Fruit fly (Drosophila melanogaster) whole organism, prepupa: ENCODE data around the gene arm.

ENCODE experiments used
- CG10669 ChIP-seq: fragments of 200-800 bp; sonication (Bioruptor generic); optimal IDR thresholded peaks from 3 replicates; lab custom pipeline; 2018; ENCODE audit warnings: missing biosample characterization, mild to moderate bottlenecking, missing genetic modification characterization, moderate library complexity
- CG11294 ChIP-seq: fragments of 200-800 bp; sonication (Bioruptor generic); IDR thresholded peaks from 2 replicates; pipeline ENCODE4 v1.3.6; 2022; ENCODE audit warnings: missing biosample characterization, missing genetic modification characterization
- CG11762 ChIP-seq: fragments of 200-800 bp; sonication (Bioruptor generic); optimal IDR thresholded peaks from 3 replicates; lab custom pipeline; 2016; ENCODE audit warnings: missing biosample characterization, missing genetic modification characterization; ENCODE audit not compliant: insufficient read depth
- CG11902 ChIP-seq: fragments of 200-800 bp; sonication (Bioruptor generic); optimal IDR thresholded peaks from 3 replicates; lab custom pipeline; 2016; ENCODE audit warnings: missing biosample characterization, missing genetic modification characterization
- CG15336 ChIP-seq: fragments of 200-800 bp; sonication (Bioruptor generic); IDR thresholded peaks from 2 replicates; pipeline ENCODE4 v1.3.6; 2022; ENCODE audit warnings: missing biosample characterization, missing genetic modification characterization
- CG1621 ChIP-seq: fragments of 200-800 bp; sonication (Bioruptor generic); optimal IDR thresholded peaks from 3 replicates; lab custom pipeline; 2018; ENCODE audit warnings: missing biosample characterization, mild to moderate bottlenecking, missing genetic modification characterization
- CG16779 ChIP-seq: fragments of 200-800 bp; sonication (Bioruptor generic); optimal IDR thresholded peaks from 3 replicates; lab custom pipeline; 2017; ENCODE audit warnings: missing biosample characterization, mild to moderate bottlenecking, missing genetic modification characterization
- CG3032 ChIP-seq: fragments of 200-800 bp; optimal IDR thresholded peaks from 2 replicates; lab custom pipeline; 2019; ENCODE audit warnings: missing biosample characterization, mild to moderate bottlenecking, missing genetic modification characterization, moderate library complexity
- CG31627 ChIP-seq: fragments of 200-800 bp; sonication (Bioruptor generic); optimal IDR thresholded peaks from 3 replicates; lab custom pipeline; 2016; ENCODE audit warnings: missing biosample characterization, missing genetic modification characterization
- CG32006 ChIP-seq: fragments of 200-800 bp; sonication (Bioruptor generic); optimal IDR thresholded peaks from 3 replicates; lab custom pipeline; 2017; ENCODE audit warnings: missing biosample characterization, mild to moderate bottlenecking, missing genetic modification characterization
- CG34406 ChIP-seq: fragments of 200-800 bp; sonication (Bioruptor generic); optimal IDR thresholded peaks from 3 replicates; lab custom pipeline; 2016; ENCODE audit warnings: missing biosample characterization, missing genetic modification characterization
- CG3919 ChIP-seq: fragments of 200-800 bp; sonication (Bioruptor generic); optimal IDR thresholded peaks from 3 replicates; lab custom pipeline; 2016; ENCODE audit warnings: missing biosample characterization, missing genetic modification characterization
- CG4318 ChIP-seq: fragments of 200-800 bp; sonication (Bioruptor generic); optimal IDR thresholded peaks from 3 replicates; lab custom pipeline; 2017; ENCODE audit warnings: missing biosample characterization, mild to moderate bottlenecking, missing genetic modification characterization
- CG6163 ChIP-seq: fragments of 200-800 bp; sonication (Bioruptor generic); IDR thresholded peaks from 3 replicates; pipeline ENCODE4 v1.3.6; 2022; ENCODE audit warnings: missing biosample characterization, missing genetic modification characterization
- CG6276 ChIP-seq: fragments of 200-800 bp; sonication (Bioruptor generic); optimal IDR thresholded peaks from 2 replicates; lab custom pipeline; 2017; ENCODE audit warnings: missing biosample characterization, mild to moderate bottlenecking, missing genetic modification characterization
- CG6792 ChIP-seq: fragments of 200-800 bp; sonication (Bioruptor generic); optimal IDR thresholded peaks from 3 replicates; lab custom pipeline; 2016; ENCODE audit warnings: missing biosample characterization, missing genetic modification characterization
- CG6854 ChIP-seq: fragments of 200-800 bp; sonication (Bioruptor generic); optimal IDR thresholded peaks from 2 replicates; lab custom pipeline; 2017; ENCODE audit warnings: missing biosample characterization, mild to moderate bottlenecking, missing genetic modification characterization
- CG7368 ChIP-seq: fragments of 200-800 bp; sonication (Bioruptor generic); optimal IDR thresholded peaks from 3 replicates; lab custom pipeline; 2016; ENCODE audit warnings: missing biosample characterization, missing genetic modification characterization
- CG8319 ChIP-seq: fragments of 200-800 bp; sonication (Bioruptor generic); optimal IDR thresholded peaks from 3 replicates; lab custom pipeline; 2016; ENCODE audit warnings: missing biosample characterization, missing genetic modification characterization
- CG8632 ChIP-seq: fragments of 200-800 bp; sonication (Bioruptor generic); optimal IDR thresholded peaks from 3 replicates; lab custom pipeline; 2016; ENCODE audit warnings: missing biosample characterization, missing genetic modification characterization
- CG9139 ChIP-seq: fragments of 200-800 bp; sonication (Bioruptor generic); optimal IDR thresholded peaks from 3 replicates; lab custom pipeline; 2017; ENCODE audit warnings: missing biosample characterization, mild to moderate bottlenecking, missing genetic modification characterization
- Eip78C ChIP-seq: fragments of 200-800 bp; sonication (Bioruptor generic); peaks from one replicate; lab custom pipeline; 2016; ENCODE audit warnings: missing biosample characterization, missing genetic modification characterization
- Eip93F ChIP-seq: fragments of 200-800 bp; sonication (Bioruptor generic); optimal IDR thresholded peaks from 2 replicates; lab custom pipeline; 2016; ENCODE audit warnings: missing biosample characterization, mild to moderate bottlenecking, missing genetic modification characterization
- Ets21C ChIP-seq: fragments of 200-800 bp; sonication (Bioruptor generic); optimal IDR thresholded peaks from 3 replicates; lab custom pipeline; 2016; ENCODE audit warnings: missing biosample characterization, missing genetic modification characterization
- Ets96B ChIP-seq: fragments of 200-800 bp; optimal IDR thresholded peaks from 2 replicates; lab custom pipeline; 2019; ENCODE audit warnings: missing biosample characterization, mild to moderate bottlenecking, missing genetic modification characterization, moderate library complexity
- Hr38 ChIP-seq: sonication (Bioruptor generic); optimal IDR thresholded peaks from 2 replicates; lab custom pipeline; 2016; ENCODE audit warnings: missing biosample characterization, missing genetic modification characterization
- Hr39 ChIP-seq: fragments of 200-800 bp; sonication (Bioruptor generic); optimal IDR thresholded peaks from 2 replicates; lab custom pipeline; 2016; ENCODE audit warnings: missing biosample characterization, missing genetic modification characterization
- Hr4 ChIP-seq: fragments of 200-800 bp; sonication (Bioruptor generic); optimal IDR thresholded peaks from 3 replicates; lab custom pipeline; 2016; ENCODE audit warnings: missing biosample characterization, missing genetic modification characterization
- Lpt ChIP-seq: fragments of 200-800 bp; sonication (Bioruptor generic); optimal IDR thresholded peaks from 3 replicates; lab custom pipeline; 2016; ENCODE audit warnings: missing biosample characterization, missing genetic modification characterization
- Met ChIP-seq: fragments of 200-800 bp; sonication (Bioruptor generic); optimal IDR thresholded peaks from 3 replicates; lab custom pipeline; 2016; ENCODE audit warnings: missing biosample characterization, missing genetic modification characterization
- Sox15 ChIP-seq: fragments of 200-800 bp; sonication (Bioruptor generic); optimal IDR thresholded peaks from 3 replicates; lab custom pipeline; 2016; ENCODE audit warnings: missing biosample characterization, missing genetic modification characterization
- achi ChIP-seq: fragments of 200-800 bp; sonication (Bioruptor generic); optimal IDR thresholded peaks from 3 replicates; lab custom pipeline; 2016; ENCODE audit warnings: missing biosample characterization, missing genetic modification characterization
- acj6 ChIP-seq: fragments of 200-800 bp; sonication (Bioruptor generic); optimal IDR thresholded peaks from 3 replicates; lab custom pipeline; 2016; ENCODE audit warnings: missing biosample characterization, missing genetic modification characterization
- cyc ChIP-seq: fragments of 200-800 bp; sonication (Bioruptor generic); optimal IDR thresholded peaks from 3 replicates; lab custom pipeline; 2016; ENCODE audit warnings: missing biosample characterization, missing genetic modification characterization
- dac ChIP-seq: fragments of 200-800 bp; sonication (Bioruptor generic); optimal IDR thresholded peaks from 2 replicates; lab custom pipeline; 2017; ENCODE audit warnings: missing biosample characterization, mild to moderate bottlenecking, missing genetic modification characterization
- dsx ChIP-seq: fragments of 200-800 bp; optimal IDR thresholded peaks from 3 replicates; lab custom pipeline; 2019; ENCODE audit warnings: missing biosample characterization, mild to moderate bottlenecking, missing genetic modification characterization, moderate library complexity; ENCODE audit not compliant: poor library complexity, severe bottlenecking
- esn ChIP-seq: fragments of 200-800 bp; sonication (Bioruptor generic); optimal IDR thresholded peaks from 2 replicates; lab custom pipeline; 2016; ENCODE audit warnings: missing biosample characterization, mild to moderate bottlenecking, missing genetic modification characterization, moderate library complexity
- fd59A ChIP-seq: fragments of 200-800 bp; sonication (Bioruptor generic); optimal IDR thresholded peaks from 2 replicates; lab custom pipeline; 2017; ENCODE audit warnings: missing biosample characterization, mild to moderate bottlenecking, missing genetic modification characterization, missing genetic modification reagents
- fkh ChIP-seq: fragments of 200-800 bp; sonication (Bioruptor generic); optimal IDR thresholded peaks from 3 replicates; lab custom pipeline; 2017; ENCODE audit warnings: missing biosample characterization, mild to moderate bottlenecking, missing genetic modification characterization, moderate library complexity
- net ChIP-seq: fragments of 200-800 bp; sonication (Bioruptor generic); optimal IDR thresholded peaks from 3 replicates; lab custom pipeline; 2016; ENCODE audit warnings: missing biosample characterization, missing genetic modification characterization
- salr ChIP-seq, 2 experiments: fragments of 200-800 bp; sonication (Bioruptor generic); optimal IDR thresholded peaks; 3 replicates each; lab custom pipeline; 2016 to 2018; ENCODE audit warnings: missing biosample characterization in 2 of 2, missing genetic modification characterization in 2 of 2, mild to moderate bottlenecking in 1 of 2
- spab ChIP-seq: fragments of 200-800 bp; sonication (Bioruptor generic); optimal IDR thresholded peaks from 2 replicates; lab custom pipeline; 2017; ENCODE audit warnings: missing biosample characterization, mild to moderate bottlenecking, missing genetic modification characterization, missing genetic modification reagents
- ss ChIP-seq, 2 experiments: fragments of 200-800 bp; sonication (Bioruptor generic); optimal IDR thresholded peaks; 2 replicates in 1 of 2; 3 replicates in 1 of 2; lab custom pipeline; 2017 to 2018; ENCODE audit warnings: mild to moderate bottlenecking in 2 of 2, missing biosample characterization in 2 of 2, missing genetic modification characterization in 2 of 2, moderate library complexity in 1 of 2
- svp ChIP-seq: fragments of 200-800 bp; sonication (Bioruptor generic); peaks from one replicate; lab custom pipeline; 2016; ENCODE audit warnings: missing biosample characterization, missing genetic modification characterization
- vri ChIP-seq: fragments of 200-800 bp; sonication (Bioruptor generic); optimal IDR thresholded peaks from 3 replicates; lab custom pipeline; 2016; ENCODE audit warnings: missing biosample characterization, mild to moderate bottlenecking, missing genetic modification characterization

Gene arm

DNA sequence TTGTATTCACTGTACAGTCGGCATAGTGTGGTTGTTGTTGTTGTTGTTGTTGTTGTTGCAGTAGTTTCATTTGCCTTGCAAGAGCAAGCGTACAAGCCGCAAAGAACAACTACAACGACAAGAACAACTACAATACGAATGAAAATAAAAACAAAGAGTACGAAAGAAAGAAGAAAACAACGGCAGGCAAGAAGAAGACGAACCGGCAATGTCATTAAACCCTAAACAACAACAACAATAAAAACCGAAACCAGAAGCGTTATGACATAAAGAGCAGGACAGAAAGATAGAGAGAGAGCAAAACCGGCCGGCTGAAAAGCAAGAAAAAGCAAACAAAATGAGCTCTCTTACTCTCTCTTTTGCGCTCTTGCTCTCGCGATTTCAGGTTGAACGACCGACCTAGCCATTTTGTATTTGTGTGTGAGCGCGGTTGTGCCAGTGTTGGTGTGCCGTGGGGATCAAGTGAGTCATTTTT, 47.5 kb upstream of the arm start (continued):
- TF ChIP-seq CG16779 (tag; lab: Kevin White, UChicago), result no peak
- TF ChIP-seq fd59A (GFP tag; lab: Kevin White, UChicago), result peak; percentile 37
- TF ChIP-seq spab, result peak; percentile 38
- no peak for TF ChIP-seq dac (GFP tag; lab: Kevin White, UChicago)
- TF ChIP-seq CG8632 (GFP tag; lab: Kevin White, UChicago), result no peak
- TF ChIP-seq CG9139 (GFP tag; lab: Kevin White, UChicago), result peak; percentile 18
- TF ChIP-seq acj6 (GFP tag; lab: Kevin White, UChicago), result no peak
- no peak for TF ChIP-seq CG1621 (tag; lab: Kevin White, UChicago)
- TF ChIP-seq CG3032 (tag; lab: Kevin White, UChicago), result no peak
- TF ChIP-seq ss (GFP tag; optimal IDR thresholded peaks at IDR 0.05; lab: Kevin White, UChicago), result peak; percentile 58 to 77
- TF ChIP-seq CG11762 (GFP tag; lab: Kevin White, UChicago), result no peak
- no peak for TF ChIP-seq Ets96B (tag; lab: Kevin White, UChicago)
- TF ChIP-seq svp, result peak; percentile 59
- TF ChIP-seq CG32006, result no peak
- no peak for TF ChIP-seq esn (GFP tag; lab: Kevin White, UChicago)
- peak; percentile 33 for TF ChIP-seq Met (GFP tag; lab: Kevin White, UChicago)
- TF ChIP-seq CG10669 (GFP tag; lab: Kevin White, UChicago), result no peak
- no peak for TF ChIP-seq Ets21C (GFP tag; lab: Kevin White, UChicago)
- no peak for TF ChIP-seq Hr39 (GFP tag; lab: Kevin White, UChicago)
- no peak for TF ChIP-seq CG11294 (GFP tag; lab: Robert Waterston, UW)
- peak; percentile 99 for TF ChIP-seq vri (GFP tag; lab: Kevin White, UChicago)
- no peak for TF ChIP-seq CG6854 (GFP tag; lab: Kevin White, UChicago)
- TF ChIP-seq CG6792, result peak; percentile 0
- no peak for TF ChIP-seq CG7368 (GFP tag; lab: Kevin White, UChicago)
- TF ChIP-seq CG15336 (GFP tag; lab: Robert Waterston, UW), result no peak
- peak in 1 of 2 experiments; percentile 31 for TF ChIP-seq salr (GFP tag; optimal IDR thresholded peaks at IDR 0.05; lab: Kevin White, UChicago)
- TF ChIP-seq dsx (GFP tag; lab: Kevin White, UChicago), result peak; percentile 9

dm6 chrX:1947178-1947872, 46.9 kb upstream of the arm start:
- TF ChIP-seq CG32006 (peak; percentile 99), vri (GFP tag; lab: Kevin White, UChicago) (no peak), acj6 (GFP tag; lab: Kevin White, UChicago) (peak; percentile 98), Hr39 (GFP tag; lab: Kevin White, UChicago) (peak; percentile 98), CG1621 (tag; lab: Kevin White, UChicago) (peak; percentile 96), CG4318 (peak; percentile 97), dac (GFP tag; lab: Kevin White, UChicago) (peak; percentile 97), CG11762 (GFP tag; lab: Kevin White, UChicago) (peak; percentile 98), CG31627 (GFP tag; lab: Kevin White, UChicago) (peak; percentile 98), CG8319 (peak; percentile 97), CG10669 (GFP tag; lab: Kevin White, UChicago) (peak; percentile 98), ss (GFP tag; optimal IDR thresholded peaks at IDR 0.05; lab: Kevin White, UChicago) (peak; percentile 95 to 96), Eip78C (GFP tag; lab: Kevin White, UChicago) (peak; percentile 100), salr (GFP tag; optimal IDR thresholded peaks at IDR 0.05; lab: Kevin White, UChicago) (peak; percentile 95 to 97), Sox15 (GFP tag; lab: Kevin White, UChicago) (peak; percentile 96), CG11902 (GFP tag; lab: Kevin White, UChicago) (peak; percentile 96), CG6276 (GFP tag; lab: Kevin White, UChicago) (peak; percentile 98), net (GFP tag; lab: Kevin White, UChicago) (peak; percentile 99), Ets21C (GFP tag; lab: Kevin White, UChicago) (peak; percentile 98), CG16779 (tag; lab: Kevin White, UChicago) (peak; percentile 96), CG6163 (GFP tag; lab: Robert Waterston, UW) (peak; percentile 99), dsx (GFP tag; lab: Kevin White, UChicago) (peak; percentile 96), Hr4 (peak; percentile 98), cyc (peak; percentile 98), achi (peak; percentile 98), CG3919 (GFP tag; lab: Kevin White, UChicago) (peak; percentile 99), CG11294 (GFP tag; lab: Robert Waterston, UW) (peak; percentile 94), Eip93F (GFP tag; lab: Kevin White, UChicago) (peak; percentile 96), Lpt (peak; percentile 97), Hr38 (peak; percentile 79), svp (peak; percentile 99), CG34406 (GFP tag; lab: Kevin White, UChicago) (peak; percentile 97), CG7368 (GFP tag; lab: Kevin White, UChicago) (peak; percentile 98), fkh (GFP tag; lab: Kevin White, UChicago) (peak; percentile 18)
